Worm (Caenorhabditis elegans) whole organism, early embryonic: ENCODE results near the gene noah-2.

Experiments used
- B0310.2 ChIP-seq: sonication (generic microtip); optimal IDR thresholded peaks from 2 replicates; lab custom pipeline; 2016; ENCODE audit warnings: mild to moderate bottlenecking, missing genetic modification characterization, missing compliant biosample characterization
- F13C5.2 ChIP-seq: sonication (generic microtip); optimal IDR thresholded peaks from 2 replicates; lab custom pipeline; 2017; ENCODE audit warnings: mild to moderate bottlenecking, missing genetic modification characterization, inconsistent platforms, missing compliant biosample characterization
- aly-1 ChIP-seq: sonication (generic microtip); optimal IDR thresholded peaks from 2 replicates; lab custom pipeline; 2016; ENCODE audit warnings: missing genetic modification characterization, missing compliant biosample characterization
- ama-1 ChIP-seq: fragments of 150-350 bp; optimal IDR thresholded peaks from 2 replicates; lab custom pipeline; 2014
- ceh-13 ChIP-seq: fragments of 200-800 bp; sonication (Bioruptor generic); optimal IDR thresholded peaks from 2 replicates; lab custom pipeline; 2018; ENCODE audit warnings: mild to moderate bottlenecking, missing genetic modification characterization, missing compliant biosample characterization
- ceh-36 ChIP-seq: sonication (generic microtip); optimal IDR thresholded peaks from 2 replicates; lab custom pipeline; 2016; ENCODE audit warnings: missing genetic modification characterization, inconsistent platforms, missing compliant biosample characterization
- ets-7 ChIP-seq: sonication (generic microtip); optimal IDR thresholded peaks from 2 replicates; lab custom pipeline; 2016; ENCODE audit warnings: missing genotype, missing genetic modification characterization, missing compliant biosample characterization
- flt-1 ChIP-seq: fragments of 200-800 bp; sonication (Bioruptor generic); IDR thresholded peaks from 2 replicates; pipeline ENCODE4 v1.3.6; 2022; ENCODE audit warnings: missing genetic modification characterization, missing compliant biosample characterization
- hmbx-1 ChIP-seq: sonication (generic microtip); optimal IDR thresholded peaks from 2 replicates; lab custom pipeline; 2016; ENCODE audit warnings: mild to moderate bottlenecking, missing genetic modification characterization, missing compliant biosample characterization
- hmg-4 ChIP-seq: fragments of 200-800 bp; sonication (Bioruptor generic); optimal IDR thresholded peaks from 2 replicates; lab custom pipeline; 2018; ENCODE audit warnings: mild to moderate bottlenecking, missing genetic modification characterization, missing compliant biosample characterization
- hnd-1 ChIP-seq: sonication (generic microtip); optimal IDR thresholded peaks from 2 replicates; lab custom pipeline; 2016; ENCODE audit warnings: missing genetic modification characterization, missing compliant biosample characterization
- pes-1 ChIP-seq: fragments of 200-800 bp; sonication (Bioruptor generic); IDR thresholded peaks from 2 replicates; pipeline ENCODE4 v1.3.6; 2022; ENCODE audit warnings: missing genetic modification reagents, missing genetic modification characterization, missing compliant biosample characterization
- scrt-1 ChIP-seq: fragments of 200-800 bp; sonication (Bioruptor generic); IDR thresholded peaks from 2 replicates; pipeline ENCODE4 v1.3.6; 2022; ENCODE audit warnings: missing genetic modification characterization, missing compliant biosample characterization
- sea-1 ChIP-seq: fragments of 200-800 bp; sonication (Bioruptor generic); conservative IDR thresholded peaks from 2 replicates; pipeline ENCODE4 v1.3.6; 2022; ENCODE audit warnings: missing genetic modification characterization, missing compliant biosample characterization
- tbx-11 ChIP-seq: fragments of 200-800 bp; sonication (Bioruptor generic); IDR thresholded peaks from 2 replicates; pipeline ENCODE4 v1.3.6; 2022; ENCODE audit warnings: missing genetic modification characterization, missing compliant biosample characterization
- tbx-37 ChIP-seq: fragments of 200-800 bp; sonication (Bioruptor generic); conservative IDR thresholded peaks from 2 replicates; pipeline ENCODE4 v1.3.6; 2022; ENCODE audit warnings: missing genetic modification reagents, missing genetic modification characterization, missing compliant biosample characterization
- tra-4 ChIP-seq: sonication (generic microtip); optimal IDR thresholded peaks from 2 replicates; lab custom pipeline; 2017; ENCODE audit warnings: missing genetic modification characterization, missing compliant biosample characterization

The noah-2 gene

DNA sequence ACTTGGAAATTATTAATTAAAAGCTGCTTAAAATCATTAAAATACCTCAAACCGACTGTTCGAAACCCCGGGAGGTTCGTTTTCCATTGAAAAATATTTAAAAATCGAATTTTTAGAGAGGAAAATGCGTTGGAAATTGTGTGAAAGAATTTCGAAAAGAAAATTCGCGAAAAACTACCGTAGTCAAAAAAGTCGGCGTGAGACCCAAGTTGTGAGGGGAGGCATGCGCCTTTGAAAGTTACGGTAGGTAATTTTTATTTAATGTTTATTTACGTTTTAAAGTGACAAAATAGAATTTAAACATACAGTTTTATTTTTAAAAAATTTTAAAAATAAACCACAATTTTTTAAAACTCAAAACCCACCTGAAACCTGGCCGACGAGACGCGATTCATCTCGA is 24.5 kb downstream of the noah-2 start:
- no peak for TF ChIP-seq tbx-37 (GFP tag; lab: Robert Waterston, UW)
- no peak for TF ChIP-seq pes-1 (GFP tag; lab: Robert Waterston, UW)
- no peak for TF ChIP-seq ets-7 (tag; lab: Kevin White, UChicago)
- no peak for TF ChIP-seq F13C5.2 (tag; lab: Kevin White, UChicago)
- no peak for TF ChIP-seq hmg-4
- no peak for TF ChIP-seq ama-1 (lab: Kevin White, UChicago)
- no peak for TF ChIP-seq ceh-13 (GFP tag; lab: Kevin White, UChicago)
- no peak for TF ChIP-seq aly-1 (tag; lab: Kevin White, UChicago)

DNA sequence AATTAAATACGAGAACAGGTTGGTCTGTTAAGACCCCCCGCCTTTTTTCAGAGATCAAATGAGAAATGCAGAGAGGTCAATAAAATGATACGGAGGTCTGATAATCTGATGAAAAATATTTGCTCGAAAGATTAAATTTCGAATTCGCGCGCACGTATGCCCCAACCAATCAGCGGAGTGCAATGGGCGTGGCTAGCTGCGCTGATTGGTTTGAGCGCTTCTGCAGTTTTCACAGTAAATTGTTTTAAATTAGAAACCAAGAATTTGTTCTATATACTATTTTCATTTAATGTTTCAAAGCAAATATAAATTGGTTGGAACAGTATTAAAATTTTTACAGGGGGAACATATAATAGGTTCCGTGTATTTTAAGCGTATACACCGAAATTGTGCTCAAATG is 28.3 kb downstream of the noah-2 start:
- no peak for TF ChIP-seq tra-4 (tag; lab: Kevin White, UChicago)
- no peak for TF ChIP-seq ceh-13 (GFP tag; lab: Kevin White, UChicago)
- TF ChIP-seq hmg-4 = no peak
- no peak for TF ChIP-seq ceh-36 (tag; lab: Kevin White, UChicago)
- no peak for TF ChIP-seq F13C5.2 (tag; lab: Kevin White, UChicago)
- TF ChIP-seq sea-1 (GFP tag; lab: Robert Waterston, UW) = no peak

DNA sequence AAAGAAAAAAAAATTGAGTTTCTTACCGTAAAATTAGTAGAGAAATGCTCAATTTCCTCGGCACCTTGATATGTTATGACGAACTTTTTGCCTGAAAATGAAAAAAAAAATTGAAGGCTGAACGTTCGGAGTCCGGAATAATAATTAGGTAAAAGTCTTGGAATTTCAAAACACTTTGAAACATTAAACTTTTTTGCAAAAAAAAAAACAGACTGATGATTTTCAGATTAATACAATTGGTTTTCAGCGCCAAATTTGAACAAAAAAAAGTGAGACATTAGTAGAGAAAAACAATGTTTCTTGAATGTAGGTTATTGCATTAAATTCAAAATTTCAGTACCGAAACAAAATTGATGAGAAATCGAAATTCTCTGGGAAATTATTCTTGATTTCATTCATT is 32.9 kb downstream of the noah-2 start, which contains the start of gene nkcc-1:
Gene nkcc-1 (minus strand): TSS at position 101 of the 400 bp plus-strand sequence.
- no peak for TF ChIP-seq sea-1 (GFP tag; lab: Robert Waterston, UW)
- no peak for TF ChIP-seq B0310.2 (tag; lab: Kevin White, UChicago)
- no peak for TF ChIP-seq tbx-11

DNA sequence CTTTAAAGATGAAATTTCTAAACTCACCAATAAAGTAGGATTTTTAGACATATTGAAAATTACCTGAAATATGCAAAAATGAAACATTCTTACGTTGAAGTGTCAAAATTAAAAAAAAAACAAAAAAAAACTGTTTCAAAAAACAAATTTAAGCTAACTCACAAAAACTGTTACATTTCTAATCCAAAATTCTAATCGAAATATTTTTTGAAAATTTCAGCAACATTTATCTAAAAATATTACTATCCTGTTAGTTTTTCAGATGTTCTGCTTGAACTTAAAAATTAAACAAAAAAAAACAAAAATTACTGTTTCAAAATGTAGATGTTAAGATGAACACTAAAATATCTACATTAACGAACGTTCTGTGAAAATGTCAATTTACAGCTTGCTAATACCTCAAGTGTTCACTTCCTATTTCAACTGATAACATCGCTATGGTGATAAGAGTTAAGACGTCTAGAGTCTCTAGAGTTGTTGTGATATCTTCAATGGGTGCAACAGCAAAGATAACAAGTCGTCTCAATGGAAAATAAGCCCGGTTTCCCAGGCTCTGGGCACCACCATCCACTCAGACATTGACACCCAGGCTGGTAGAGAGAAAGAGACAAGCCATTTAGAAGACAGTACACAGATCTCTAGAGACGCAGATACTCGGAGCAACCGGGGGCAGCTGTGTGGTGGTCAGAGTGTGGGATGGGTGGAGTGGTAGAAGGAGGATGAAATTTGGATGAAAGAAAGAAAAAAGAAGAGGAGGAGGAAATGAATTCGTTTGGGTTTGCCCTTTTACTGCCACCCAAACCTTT is 37.0 kb downstream of the noah-2 start, which contains the start of gene H12I19.115:
Gene H12I19.115 (minus strand): TSS at position 51 of the 806 bp plus-strand sequence.
- peak; percentile 13 for TF ChIP-seq F13C5.2 (tag; lab: Kevin White, UChicago)
- no peak for TF ChIP-seq tra-4 (tag; lab: Kevin White, UChicago)

DNA sequence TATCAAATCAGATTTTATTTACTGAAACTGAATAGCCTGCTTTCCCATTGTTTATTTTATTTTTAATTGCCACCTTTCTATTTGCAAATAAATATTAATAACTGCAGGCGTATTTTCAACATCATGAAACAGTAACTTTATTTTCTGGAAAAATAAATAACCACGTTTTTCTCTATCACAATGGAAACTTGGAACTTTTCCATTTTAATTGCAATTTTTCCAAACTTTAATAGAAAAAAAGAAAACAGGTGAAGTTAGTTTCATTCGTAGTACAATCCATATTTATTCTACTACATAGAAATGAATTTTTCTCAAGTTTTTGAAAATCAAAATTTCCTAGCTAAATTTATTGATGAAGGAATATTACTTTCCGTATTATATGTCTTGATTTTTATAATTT is 38.0 kb downstream of the noah-2 start, which contains the start of gene srz-42:
Gene srz-42 (plus strand): TSS at position 301 of the 400 bp plus-strand sequence.
- TF ChIP-seq hmg-4 (no peak), ceh-36 (tag; lab: Kevin White, UChicago) (no peak), scrt-1 (GFP tag; lab: Robert Waterston, UW) (no peak), tbx-11 (no peak), hmbx-1 (no peak), ceh-13 (GFP tag; lab: Kevin White, UChicago) (no peak), tbx-37 (GFP tag; lab: Robert Waterston, UW) (no peak), flt-1 (GFP tag; lab: Robert Waterston, UW) (no peak), pes-1 (GFP tag; lab: Robert Waterston, UW) (no peak)

DNA sequence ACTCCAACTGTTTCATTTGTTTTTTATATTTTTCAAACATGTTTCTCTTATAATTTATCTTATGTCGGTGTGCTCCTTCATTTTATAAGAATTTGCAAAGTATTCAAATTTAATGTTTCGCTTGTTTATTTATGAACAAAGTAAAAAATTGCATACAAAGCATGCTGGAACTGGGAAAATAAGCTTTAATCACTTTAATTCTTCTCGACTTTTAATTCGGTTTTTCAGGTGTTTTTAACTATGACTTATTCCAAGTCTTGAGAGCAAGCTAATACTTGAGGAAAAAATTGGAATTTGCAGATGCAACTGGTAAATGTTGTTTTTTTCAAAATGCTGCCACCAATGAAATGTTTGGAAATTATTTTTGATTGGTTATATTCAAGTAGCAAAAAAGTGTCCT is 40.7 kb downstream of the noah-2 start, which contains the start of gene srz-59:
Gene srz-59 (plus strand): TSS at position 301 of the 400 bp plus-strand sequence.
- TF ChIP-seq aly-1 (tag; lab: Kevin White, UChicago) = no peak
- TF ChIP-seq hmbx-1 = no peak
- TF ChIP-seq hmg-4 = no peak
- TF ChIP-seq ceh-36 (tag; lab: Kevin White, UChicago) = no peak
- TF ChIP-seq B0310.2 (tag; lab: Kevin White, UChicago) = no peak
- TF ChIP-seq scrt-1 (GFP tag; lab: Robert Waterston, UW) = no peak
- TF ChIP-seq pes-1 (GFP tag; lab: Robert Waterston, UW) = no peak
- no peak for TF ChIP-seq F13C5.2 (tag; lab: Kevin White, UChicago)
- TF ChIP-seq ets-7 (tag; lab: Kevin White, UChicago) = no peak
- no peak for TF ChIP-seq ama-1 (lab: Kevin White, UChicago)
- TF ChIP-seq hnd-1 (tag; lab: Kevin White, UChicago) = no peak

DNA sequence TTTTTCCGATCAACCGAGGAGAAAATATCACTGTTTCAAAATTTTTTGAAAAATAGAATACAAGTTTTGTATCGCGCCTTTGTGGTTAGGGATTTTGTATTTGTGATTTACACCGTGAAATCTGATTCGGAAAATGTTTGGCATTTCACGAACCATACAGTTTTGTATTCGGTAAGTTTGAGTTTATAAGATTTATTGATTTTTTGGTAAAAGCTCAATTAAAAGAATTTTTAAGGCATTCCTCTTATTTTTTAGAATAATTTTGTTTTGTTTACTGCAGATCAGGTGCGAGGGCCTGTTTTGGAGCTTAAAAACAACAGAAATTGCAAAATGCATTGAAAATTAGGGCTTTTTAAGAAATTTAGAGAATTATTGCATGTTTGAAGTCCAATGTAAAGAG is 42.3 kb downstream of the noah-2 start:
- TF ChIP-seq ama-1 (lab: Kevin White, UChicago) (no peak), ceh-36 (tag; lab: Kevin White, UChicago) (no peak), tbx-11 (no peak), tbx-37 (GFP tag; lab: Robert Waterston, UW) (no peak)

DNA sequence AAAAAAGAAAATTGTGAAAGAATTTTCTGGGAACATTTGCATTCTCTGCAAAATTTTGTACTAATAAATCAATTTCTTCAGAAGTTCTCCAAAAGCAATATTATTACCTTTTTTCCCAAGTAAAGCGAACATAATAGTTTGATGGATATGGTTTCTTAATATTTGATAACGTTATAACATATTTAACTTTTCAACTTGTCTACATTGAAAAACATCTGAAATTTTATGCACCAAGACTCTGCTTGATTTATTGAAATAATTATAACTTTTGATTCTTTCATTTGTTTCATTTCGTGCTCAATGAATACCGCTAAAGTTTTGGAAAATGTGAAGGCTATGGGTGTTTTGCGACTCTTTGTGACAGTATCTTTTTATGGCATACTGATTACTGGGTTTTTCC is 46.0 kb downstream of the noah-2 start, which contains the start of gene srz-31:
Gene srz-31 (plus strand): TSS at position 301 of the 400 bp plus-strand sequence.
- TF ChIP-seq tbx-37 (GFP tag; lab: Robert Waterston, UW) = no peak
- TF ChIP-seq scrt-1 (GFP tag; lab: Robert Waterston, UW) = no peak
- TF ChIP-seq tra-4 (tag; lab: Kevin White, UChicago) = no peak
- no peak for TF ChIP-seq aly-1 (tag; lab: Kevin White, UChicago)
- no peak for TF ChIP-seq ets-7 (tag; lab: Kevin White, UChicago)
- no peak for TF ChIP-seq ceh-13 (GFP tag; lab: Kevin White, UChicago)
- TF ChIP-seq tbx-11 = no peak
- no peak for TF ChIP-seq ceh-36 (tag; lab: Kevin White, UChicago)
- no peak for TF ChIP-seq B0310.2 (tag; lab: Kevin White, UChicago)
- no peak for TF ChIP-seq hmg-4
